Fruit fly (Drosophila melanogaster) whole organism, embryonic: ENCODE results near the gene CG13631.

Experiments
- Blimp-1 ChIP-seq: fragments of 200-800 bp; sonication (Bioruptor generic); optimal IDR thresholded peaks from 3 replicates; lab custom pipeline; 2018; ENCODE audit warnings: missing biosample characterization, missing genetic modification characterization, mild to moderate bottlenecking, moderate library complexity, missing genetic modification reagents
- CG10543 ChIP-seq: fragments of 200-800 bp; sonication (Bioruptor generic); optimal IDR thresholded peaks from 3 replicates; lab custom pipeline; 2017; ENCODE audit warnings: missing biosample characterization, mild to moderate bottlenecking, missing genetic modification characterization, moderate library complexity
- CG11560 ChIP-seq: fragments of 200-800 bp; sonication (Bioruptor generic); IDR thresholded peaks from 3 replicates; pipeline ENCODE4 v1.3.6; 2022; ENCODE audit warnings: missing biosample characterization, missing genetic modification characterization
- CG12744 ChIP-seq: fragments of 200-800 bp; sonication (Bioruptor generic); optimal IDR thresholded peaks from 2 replicates; lab custom pipeline; 2016; ENCODE audit warnings: missing biosample characterization, missing genetic modification characterization
- CG13296 ChIP-seq: fragments of 200-800 bp; sonication (Bioruptor generic); optimal IDR thresholded peaks from 3 replicates; lab custom pipeline; 2018; ENCODE audit warnings: missing biosample characterization, mild to moderate bottlenecking, missing genetic modification characterization
- CG13624 ChIP-seq: fragments of 200-800 bp; sonication (Bioruptor generic); optimal IDR thresholded peaks from 2 replicates; lab custom pipeline; 2016; ENCODE audit warnings: missing biosample characterization, missing genetic modification characterization
- CG14014 ChIP-seq: fragments of 200-800 bp; sonication (Bioruptor generic); IDR thresholded peaks from 2 replicates; pipeline ENCODE4 v1.3.6; 2022; ENCODE audit warnings: missing biosample characterization, missing genetic modification characterization
- CG15514 ChIP-seq: fragments of 200-800 bp; sonication (Bioruptor generic); optimal IDR thresholded peaks from 3 replicates; lab custom pipeline; 2017; ENCODE audit warnings: missing biosample characterization, missing genetic modification characterization, mild to moderate bottlenecking, moderate library complexity, missing genetic modification reagents
- CG1602 ChIP-seq: fragments of 200-800 bp; sonication (Bioruptor generic); optimal IDR thresholded peaks from 3 replicates; lab custom pipeline; 2016; ENCODE audit warnings: missing biosample characterization, missing genetic modification characterization
- CG1603 ChIP-seq: fragments of 200-800 bp; sonication (Bioruptor generic); optimal IDR thresholded peaks from 2 replicates; lab custom pipeline; 2019; ENCODE audit warnings: missing biosample characterization, mild to moderate bottlenecking, missing genetic modification characterization, moderate library complexity
- CG17186 ChIP-seq: fragments of 200-800 bp; sonication (Bioruptor generic); optimal IDR thresholded peaks from 3 replicates; lab custom pipeline; 2017; ENCODE audit warnings: missing biosample characterization, missing genetic modification reagents, missing genetic modification characterization
- CG17568 ChIP-seq: fragments of 200-800 bp; sonication (Bioruptor generic); optimal IDR thresholded peaks from 2 replicates; lab custom pipeline; 2018; ENCODE audit warnings: missing biosample characterization, mild to moderate bottlenecking, missing genetic modification characterization, moderate library complexity
- CG17802 ChIP-seq: fragments of 200-800 bp; sonication (Bioruptor generic); optimal IDR thresholded peaks from 2 replicates; lab custom pipeline; 2018; ENCODE audit warnings: missing biosample characterization, mild to moderate bottlenecking, missing genetic modification characterization, moderate library complexity
- CG18764 ChIP-seq: fragments of 200-800 bp; sonication (Bioruptor generic); optimal IDR thresholded peaks from 3 replicates; lab custom pipeline; 2016; ENCODE audit warnings: missing biosample characterization, missing genetic modification characterization
- CG31224 ChIP-seq: fragments of 200-800 bp; sonication (Bioruptor generic); IDR thresholded peaks from 2 replicates; pipeline ENCODE4 v1.3.6; 2022; ENCODE audit warnings: missing biosample characterization, missing genetic modification characterization
- CG3163 ChIP-seq: fragments of 200-800 bp; sonication (Bioruptor generic); optimal IDR thresholded peaks from 3 replicates; lab custom pipeline; 2016; ENCODE audit warnings: missing biosample characterization, missing genetic modification characterization
- CG34422 ChIP-seq: fragments of 200-800 bp; sonication (Bioruptor generic); IDR thresholded peaks from 3 replicates; pipeline ENCODE4 v1.3.6; 2022; ENCODE audit warnings: missing biosample characterization, missing genetic modification characterization
- CG4730 ChIP-seq: fragments of 200-800 bp; sonication (Bioruptor generic); IDR thresholded peaks from 2 replicates; pipeline ENCODE4 v1.3.6; 2022; ENCODE audit warnings: missing biosample characterization, missing genetic modification characterization
- CG6254 ChIP-seq: fragments of 200-800 bp; sonication (Bioruptor generic); optimal IDR thresholded peaks from 3 replicates; lab custom pipeline; 2017; ENCODE audit warnings: mild to moderate bottlenecking, missing biosample characterization, missing genetic modification reagents, missing genetic modification characterization
- CG6765 ChIP-seq: fragments of 200-800 bp; sonication (Bioruptor generic); optimal IDR thresholded peaks from 3 replicates; lab custom pipeline; 2017; ENCODE audit warnings: missing biosample characterization, mild to moderate bottlenecking, missing genetic modification characterization
- CG6791 ChIP-seq: fragments of 200-800 bp; sonication (Bioruptor generic); IDR thresholded peaks from 3 replicates; pipeline ENCODE4 v1.3.6; 2022; ENCODE audit warnings: missing biosample characterization, missing genetic modification characterization; ENCODE audit not compliant: partially characterized antibody
- CG6854 ChIP-seq: fragments of 200-800 bp; sonication (Bioruptor generic); optimal IDR thresholded peaks from 3 replicates; lab custom pipeline; 2017; ENCODE audit warnings: missing biosample characterization, mild to moderate bottlenecking, missing genetic modification characterization
- CG7556 ChIP-seq: fragments of 200-800 bp; sonication (Bioruptor generic); optimal IDR thresholded peaks from 2 replicates; lab custom pipeline; 2017; ENCODE audit warnings: missing biosample characterization, mild to moderate bottlenecking, missing genetic modification characterization
- CG8944 ChIP-seq: fragments of 200-800 bp; sonication (Bioruptor generic); optimal IDR thresholded peaks from 3 replicates; lab custom pipeline; 2016; ENCODE audit warnings: missing biosample characterization, missing genetic modification characterization
- GATAe ChIP-seq: fragments of 200-800 bp; sonication (Bioruptor generic); conservative IDR thresholded peaks from 2 replicates; pipeline ENCODE4 v1.3.6; 2022; ENCODE audit warnings: missing biosample characterization, missing genetic modification characterization
- HHEX ChIP-seq: fragments of 200-800 bp; sonication (Bioruptor generic); optimal IDR thresholded peaks from 3 replicates; lab custom pipeline; 2017; ENCODE audit warnings: missing biosample characterization, mild to moderate bottlenecking, missing genetic modification characterization, missing genetic modification reagents
- HLH4C ChIP-seq: fragments of 200-800 bp; sonication (Bioruptor generic); IDR thresholded peaks from 3 replicates; pipeline ENCODE4 v1.3.6; 2022; ENCODE audit warnings: missing biosample characterization, missing genetic modification characterization; ENCODE audit not compliant: partially characterized antibody
- Hmr ChIP-seq: fragments of 200-800 bp; sonication (Bioruptor generic); optimal IDR thresholded peaks from 3 replicates; lab custom pipeline; 2017; ENCODE audit warnings: mild to moderate bottlenecking, missing biosample characterization, missing genetic modification reagents, missing genetic modification characterization
- Hr3 ChIP-seq: fragments of 200-800 bp; sonication (Bioruptor generic); optimal IDR thresholded peaks from 3 replicates; lab custom pipeline; 2016; ENCODE audit warnings: missing biosample characterization, missing genetic modification characterization
- Lim3 ChIP-seq: fragments of 200-800 bp; sonication (Bioruptor generic); IDR thresholded peaks from 2 replicates; pipeline ENCODE4 v1.3.6; 2022; ENCODE audit warnings: missing biosample characterization, missing genetic modification characterization
- Oaz ChIP-seq: fragments of 200-800 bp; sonication (Bioruptor generic); IDR thresholded peaks from 2 replicates; pipeline ENCODE4 v1.3.6; 2022; ENCODE audit warnings: missing biosample characterization, missing genetic modification characterization
- Sin3A ChIP-seq: fragments of >200 bp; optimal IDR thresholded peaks from 2 replicates; lab custom pipeline; 2018
- Sox100B ChIP-seq: fragments of 200-800 bp; sonication (Bioruptor generic); optimal IDR thresholded peaks from 3 replicates; lab custom pipeline; 2018; ENCODE audit warnings: missing biosample characterization, mild to moderate bottlenecking, missing genetic modification characterization
- TFAM ChIP-seq: fragments of 200-800 bp; sonication (Bioruptor generic); optimal IDR thresholded peaks from 2 replicates; lab custom pipeline; 2017; ENCODE audit warnings: missing biosample characterization, missing genetic modification characterization, inconsistent platforms
- Usf ChIP-seq: fragments of 200-800 bp; sonication (Bioruptor generic); optimal IDR thresholded peaks from 2 replicates; lab custom pipeline; 2017; ENCODE audit warnings: missing genotype, missing biosample characterization, missing genetic modification characterization
- da ChIP-seq: fragments of 200-800 bp; sonication (Bioruptor generic); optimal IDR thresholded peaks from 2 replicates; lab custom pipeline; 2016; ENCODE audit warnings: missing biosample characterization, missing genetic modification characterization
- dm ChIP-seq: fragments of 200-800 bp; sonication (Bioruptor generic); optimal IDR thresholded peaks from 3 replicates; lab custom pipeline; 2016; ENCODE audit warnings: missing biosample characterization, missing genetic modification characterization
- ems ChIP-seq: fragments of 200-800 bp; sonication (Bioruptor generic); optimal IDR thresholded peaks from 3 replicates; lab custom pipeline; 2016; ENCODE audit warnings: missing biosample characterization, missing genetic modification characterization
- esg ChIP-seq: fragments of 200-800 bp; sonication (Bioruptor generic); conservative IDR thresholded peaks from 2 replicates; pipeline ENCODE4 v1.3.6; 2022; ENCODE audit warnings: missing biosample characterization, missing genetic modification characterization
- fru ChIP-seq: fragments of >200 bp; optimal IDR thresholded peaks from 2 replicates; lab custom pipeline; 2017
- fu2 ChIP-seq: fragments of 200-800 bp; sonication (Bioruptor generic); optimal IDR thresholded peaks from 2 replicates; lab custom pipeline; 2016; ENCODE audit warnings: missing biosample characterization, missing genetic modification characterization
- lov ChIP-seq, 2 experiments: fragments of 200-800 bp in 1 of 2; fragments of >200 bp in 1 of 2; sonication (Bioruptor generic) in 1 of 2; IDR thresholded peaks in 1 of 2; optimal IDR thresholded peaks in 1 of 2; 2 replicates in 1 of 2; 3 replicates in 1 of 2; pipeline versions ENCODE4 v1.3.6 to Lab custom; 2017 to 2022; ENCODE audit warnings: missing biosample characterization in 1 of 2, missing genetic modification characterization in 1 of 2
- luna ChIP-seq: fragments of 200-800 bp; sonication (Bioruptor generic); optimal IDR thresholded peaks from 2 replicates; lab custom pipeline; 2016; ENCODE audit warnings: missing biosample characterization, missing genetic modification characterization
- maf-S ChIP-seq: fragments of 200-800 bp; sonication (Bioruptor generic); optimal IDR thresholded peaks from 2 replicates; lab custom pipeline; 2016; ENCODE audit warnings: missing biosample characterization, missing genetic modification characterization
- pita ChIP-seq: fragments of 200-800 bp; sonication (Bioruptor generic); optimal IDR thresholded peaks from 2 replicates; lab custom pipeline; 2017; ENCODE audit warnings: missing biosample characterization, mild to moderate bottlenecking, missing genetic modification characterization
- slou ChIP-seq: fragments of 200-800 bp; sonication (Bioruptor generic); optimal IDR thresholded peaks from 3 replicates; lab custom pipeline; 2016; ENCODE audit warnings: missing biosample characterization, missing genetic modification characterization
- tgo ChIP-seq: fragments of 200-800 bp; sonication (Bioruptor generic); IDR thresholded peaks from 3 replicates; pipeline ENCODE4 v1.3.6; 2022; ENCODE audit warnings: missing biosample characterization, missing genetic modification characterization
- tio ChIP-seq: fragments of 200-800 bp; sonication (Bioruptor generic); optimal IDR thresholded peaks from 2 replicates; lab custom pipeline; 2017; ENCODE audit warnings: missing biosample characterization, missing genetic modification characterization, inconsistent platforms
- ttk ChIP-seq: fragments of 200-800 bp; sonication (Bioruptor generic); IDR thresholded peaks from 2 replicates; pipeline ENCODE4 v2.1.2; 2022; ENCODE audit warnings: missing biosample characterization, missing genetic modification characterization
- twi ChIP-seq: fragments of 200-800 bp; optimal IDR thresholded peaks from 2 replicates; lab custom pipeline; 2019; ENCODE audit warnings: missing biosample characterization, mild to moderate bottlenecking, missing genetic modification characterization, moderate library complexity
- wor ChIP-seq: fragments of 200-800 bp; sonication (Bioruptor generic); IDR thresholded peaks from 2 replicates; pipeline ENCODE4 v1.3.6; 2022; ENCODE audit warnings: missing biosample characterization, missing genetic modification characterization

The CG13631 gene

DNA sequence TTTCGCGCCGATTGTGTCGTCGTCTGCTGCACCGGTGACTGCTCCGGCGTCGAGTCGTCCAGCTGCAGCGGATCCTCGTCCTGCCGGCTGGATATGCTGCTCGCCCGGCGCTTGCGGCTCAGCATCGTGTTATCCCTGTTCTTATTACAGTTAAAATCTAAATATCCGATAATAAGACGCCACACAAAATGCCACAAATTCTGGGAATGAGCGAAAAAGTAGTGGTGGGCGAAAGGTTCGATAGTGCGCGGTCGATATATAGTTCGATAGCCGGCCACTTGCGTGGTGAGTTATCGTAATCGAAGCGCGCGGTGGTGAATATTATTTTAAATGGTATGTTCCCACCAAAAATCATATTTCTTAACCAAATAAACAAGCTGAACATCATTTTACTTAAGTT lies 35.9 kb downstream of the CG13631 start, which contains the start of gene polybromo (continued):
- TF ChIP-seq pita (GFP tag; lab: Kevin White, UChicago) (no peak), esg (GFP tag; lab: Robert Waterston, UW) (no peak), fu2 (no peak), da (GFP tag; lab: Kevin White, UChicago) (no peak), CG3163 (no peak), tio (no peak), twi (tag; lab: Kevin White, UChicago) (no peak), TFAM (no peak), CG8944 (GFP tag; lab: Kevin White, UChicago) (no peak), wor (no peak), Sin3A (lab: Kevin White, UChicago) (peak; percentile 59), CG15514 (peak; percentile 77), Lim3 (GFP tag; lab: Robert Waterston, UW) (no peak), CG10543 (no peak), luna (GFP tag; lab: Kevin White, UChicago) (no peak), Usf (GFP tag; lab: Kevin White, UChicago) (no peak), CG1603 (tag; lab: Kevin White, UChicago) (no peak), CG6791 (peak; percentile 93), fru (lab: Kevin White, UChicago) (no peak), ems (GFP tag; lab: Kevin White, UChicago) (no peak), CG12744 (GFP tag; lab: Kevin White, UChicago) (no peak), CG18764 (GFP tag; lab: Kevin White, UChicago) (no peak), dm (no peak), HHEX (GFP tag; lab: Kevin White, UChicago) (no peak), CG13624 (no peak), CG17568 (GFP tag; lab: Kevin White, UChicago) (no peak), CG11560 (tag; lab: Robert Waterston, UW) (no peak), CG31224 (no peak), CG17186 (GFP tag; lab: Kevin White, UChicago) (peak; percentile 94), ttk (GFP tag; lab: Robert Waterston, UW) (no peak), CG7556 (GFP tag; lab: Kevin White, UChicago) (no peak), tgo (GFP tag; lab: Robert Waterston, UW) (no peak)
- TF ChIP-seq, all 482 proteins: peak for 74

dm6 chr3R:24807321-24807720 lies 38.2 kb downstream of the CG13631 start, which contains the start of gene CG6980:
Gene CG6980 (plus strand): TSS chr3R:24807621.
- TF ChIP-seq CG4730 (GFP tag; lab: Robert Waterston, UW): no peak
- no peak for TF ChIP-seq CG34422 (GFP tag; lab: Robert Waterston, UW)
- no peak for TF ChIP-seq Blimp-1
- no peak for TF ChIP-seq maf-S
- TF ChIP-seq lov (optimal IDR thresholded peaks at IDR 0.05; lab: Kevin White, UChicago): no peak
- TF ChIP-seq lov (GFP tag; IDR thresholded peaks at IDR 0.05; lab: Robert Waterston, UW): 0 out of 3 replicates have a peak, but pooled peaks have one; percentile 12

DNA sequence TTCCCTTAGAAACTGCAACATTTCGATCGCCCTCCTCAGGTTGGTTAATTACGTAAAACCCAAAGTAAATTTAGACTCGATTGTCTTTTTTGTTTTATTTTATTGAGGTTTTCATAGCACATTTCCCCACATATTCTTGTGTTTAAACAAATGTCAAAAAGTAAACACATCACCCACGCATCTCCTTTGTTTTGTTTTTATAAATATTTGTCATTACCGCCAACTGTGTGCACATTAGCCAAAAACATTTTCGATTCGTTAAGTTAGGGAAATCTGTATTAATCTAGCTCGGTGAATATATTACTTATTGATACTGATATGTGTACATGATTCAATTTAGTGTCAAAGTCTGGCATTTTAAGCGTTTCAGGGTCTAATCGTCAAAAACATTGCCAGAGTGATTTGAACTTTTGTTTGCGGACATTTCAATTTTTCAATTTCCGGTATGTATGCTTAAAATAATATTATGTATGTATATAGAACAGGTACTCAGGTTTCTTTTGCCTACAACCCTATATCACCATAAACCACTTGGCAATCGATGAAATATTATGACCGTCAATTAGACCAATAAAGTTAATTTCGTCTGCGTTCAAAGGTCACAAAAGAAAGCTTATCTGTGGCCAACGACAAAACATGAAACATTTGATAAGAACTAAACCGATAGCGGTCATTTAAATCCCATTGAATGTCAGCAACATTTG lies 40.6 kb downstream of the CG13631 start:
- TF ChIP-seq CG1602 (GFP tag; lab: Kevin White, UChicago) (no peak), GATAe (GFP tag; lab: Robert Waterston, UW) (no peak), Hmr (no peak), CG11560 (tag; lab: Robert Waterston, UW) (no peak), Oaz (GFP tag; lab: Robert Waterston, UW) (no peak), CG14014 (GFP tag; lab: Robert Waterston, UW) (peak; percentile 25; the same call in 1 of the 2 replicates), CG13296 (peak; percentile 65), Sox100B (GFP tag; lab: Kevin White, UChicago) (no peak), HLH4C (GFP tag; lab: Robert Waterston, UW) (no peak), slou (no peak), CG6854 (GFP tag; lab: Kevin White, UChicago) (peak; percentile 48), CG17802 (tag; lab: Kevin White, UChicago) (no peak), CG6254 (GFP tag; lab: Kevin White, UChicago) (peak; percentile 27), CG6765 (GFP tag; lab: Kevin White, UChicago) (peak; percentile 69), Hr3 (GFP tag; lab: Kevin White, UChicago) (no peak)
